Worm (Caenorhabditis elegans) whole organism, L3 larva: Measurements from ENCODE around the gene str-64.

Experiments
- ZK546.5 ChIP-seq: sonication (generic microtip); optimal IDR thresholded peaks from 2 replicates; lab custom pipeline; 2017; ENCODE audit warnings: missing biosample characterization, missing genetic modification characterization
- aly-2 ChIP-seq: fragments of 150-350 bp; optimal IDR thresholded peaks from 2 replicates; lab custom pipeline; 2014; ENCODE audit warnings: missing biosample characterization, missing genetic modification characterization
- ceh-16 ChIP-seq: sonication (generic microtip); optimal IDR thresholded peaks from 2 replicates; lab custom pipeline; 2017; ENCODE audit warnings: missing biosample characterization, missing genetic modification characterization
- ceh-28 ChIP-seq: fragments of 150-350 bp; optimal IDR thresholded peaks from 2 replicates; lab custom pipeline; 2014; ENCODE audit warnings: missing biosample characterization, missing genetic modification reagents, missing genetic modification characterization
- ceh-82 ChIP-seq: fragments of 150-350 bp; optimal IDR thresholded peaks from 2 replicates; lab custom pipeline; 2014; ENCODE audit warnings: missing biosample characterization, missing genetic modification characterization
- ceh-9 ChIP-seq: sonication (generic microtip); optimal IDR thresholded peaks from 2 replicates; lab custom pipeline; 2018; ENCODE audit warnings: missing biosample characterization, missing genetic modification characterization
- daf-12 ChIP-seq: fragments of 150-350 bp; optimal IDR thresholded peaks from 2 replicates; lab custom pipeline; 2014; ENCODE audit warnings: missing biosample characterization, missing genetic modification reagents, missing genetic modification characterization
- egl-5 ChIP-seq: fragments of 150-350 bp; optimal IDR thresholded peaks from 2 replicates; lab custom pipeline; 2017; ENCODE audit warnings: missing biosample characterization, missing genetic modification reagents, missing genetic modification characterization, inconsistent platforms
- elt-1 ChIP-seq: fragments of 150-350 bp; optimal IDR thresholded peaks from 2 replicates; lab custom pipeline; 2014; ENCODE audit warnings: missing biosample characterization, missing genetic modification characterization
- elt-3 ChIP-seq, 3 experiments: fragments of 150-350 bp in 1 of 3; sonication (generic microtip) in 2 of 3; optimal IDR thresholded peaks; 2 replicates in 2 of 3; 4 replicates in 1 of 3; lab custom pipeline; 2014 to 2017; ENCODE audit warnings: missing biosample characterization in 3 of 3, missing genetic modification characterization in 3 of 3
- fos-1 ChIP-seq: fragments of 150-350 bp; optimal IDR thresholded peaks from 2 replicates; lab custom pipeline; 2014; ENCODE audit warnings: missing biosample characterization, missing genetic modification characterization
- hmg-11 ChIP-seq: sonication (generic microtip); optimal IDR thresholded peaks from 2 replicates; lab custom pipeline; 2016; ENCODE audit warnings: missing genetic modification characterization, missing compliant biosample characterization
- jun-1 ChIP-seq: fragments of 150-350 bp; optimal IDR thresholded peaks from 2 replicates; lab custom pipeline; 2014; ENCODE audit warnings: missing biosample characterization, missing genetic modification reagents, missing genetic modification characterization
- lin-15B ChIP-seq: fragments of 150-350 bp; optimal IDR thresholded peaks from 2 replicates; lab custom pipeline; 2014; ENCODE audit warnings: missing biosample characterization, missing genetic modification characterization
- lin-39 ChIP-seq: fragments of 150-350 bp; optimal IDR thresholded peaks from 2 replicates; lab custom pipeline; 2018; ENCODE audit warnings: missing biosample characterization, missing genetic modification reagents, missing genetic modification characterization
- lsy-12 ChIP-seq: sonication (generic microtip); optimal IDR thresholded peaks from 2 replicates; lab custom pipeline; 2016; ENCODE audit warnings: mild to moderate bottlenecking, missing genetic modification characterization, missing compliant biosample characterization
- mdl-1 ChIP-seq: fragments of 150-350 bp; optimal IDR thresholded peaks from 2 replicates; lab custom pipeline; 2014; ENCODE audit warnings: missing biosample characterization, missing genetic modification characterization
- mml-1 ChIP-seq: fragments of 150-350 bp; sonication (generic microtip); optimal IDR thresholded peaks from 3 replicates; lab custom pipeline; 2014; ENCODE audit warnings: missing biosample characterization, missing genetic modification characterization
- nfya-1 ChIP-seq: sonication (generic microtip); optimal IDR thresholded peaks from 2 replicates; lab custom pipeline; 2017; ENCODE audit warnings: missing genetic modification characterization, mild to moderate bottlenecking, missing compliant biosample characterization, antibody characterized with exemption, moderate library complexity; ENCODE audit not compliant: insufficient read depth
- nhr-11 ChIP-seq: fragments of 150-350 bp; optimal IDR thresholded peaks from 2 replicates; lab custom pipeline; 2014; ENCODE audit warnings: missing biosample characterization, missing genetic modification characterization
- nhr-12 ChIP-seq: fragments of 150-350 bp; optimal IDR thresholded peaks from 2 replicates; lab custom pipeline; 2014; ENCODE audit warnings: missing biosample characterization, missing genetic modification characterization
- nhr-25 ChIP-seq: sonication (generic microtip); optimal IDR thresholded peaks from 2 replicates; lab custom pipeline; 2017; ENCODE audit warnings: missing biosample characterization, missing genetic modification characterization
- nhr-28 ChIP-seq: fragments of 150-350 bp; optimal IDR thresholded peaks from 2 replicates; lab custom pipeline; 2014; ENCODE audit warnings: missing biosample characterization, missing genetic modification characterization
- nhr-43 ChIP-seq: sonication (generic microtip); optimal IDR thresholded peaks from 2 replicates; lab custom pipeline; 2016; ENCODE audit warnings: mild to moderate bottlenecking, missing genetic modification characterization, missing compliant biosample characterization; ENCODE audit not compliant: poor library complexity, severe bottlenecking
- nhr-77 ChIP-seq: fragments of 150-350 bp; optimal IDR thresholded peaks from 2 replicates; lab custom pipeline; 2014; ENCODE audit warnings: missing biosample characterization, missing genetic modification characterization
- pha-4 ChIP-seq: fragments of 150-350 bp; optimal IDR thresholded peaks from 2 replicates; lab custom pipeline; 2014; ENCODE audit warnings: missing biosample characterization, missing genetic modification reagents, missing genetic modification characterization
- pqm-1 ChIP-seq: fragments of 150-350 bp; optimal IDR thresholded peaks from 2 replicates; lab custom pipeline; 2017; ENCODE audit warnings: missing biosample characterization, missing genetic modification characterization, inconsistent platforms
- skn-1 ChIP-seq: fragments of 150-350 bp; optimal IDR thresholded peaks from 2 replicates; lab custom pipeline; 2014; ENCODE audit warnings: missing biosample characterization, missing genetic modification characterization
- snpc-4 ChIP-seq: fragments of 150-350 bp; optimal IDR thresholded peaks from 2 replicates; lab custom pipeline; 2014; ENCODE audit warnings: missing biosample characterization, missing genetic modification characterization
- tbx-2 ChIP-seq: sonication (generic microtip); optimal IDR thresholded peaks from 2 replicates; lab custom pipeline; 2016; ENCODE audit warnings: mild to moderate bottlenecking, missing genetic modification characterization, missing compliant biosample characterization
- unc-39 ChIP-seq: sonication (generic microtip); optimal IDR thresholded peaks from 4 replicates; lab custom pipeline; 2017; ENCODE audit warnings: missing biosample characterization, missing genetic modification characterization
- unc-62 ChIP-seq: fragments of 150-350 bp; sonication (generic microtip); optimal IDR thresholded peaks from 4 replicates; lab custom pipeline; 2014; ENCODE audit warnings: missing biosample characterization, missing genetic modification reagents, missing genetic modification characterization
- zag-1 ChIP-seq: fragments of 150-350 bp; optimal IDR thresholded peaks from 2 replicates; lab custom pipeline; 2014; ENCODE audit warnings: missing biosample characterization, missing genetic modification characterization
- ztf-11 ChIP-seq: fragments of 150-350 bp; optimal IDR thresholded peaks from 2 replicates; lab custom pipeline; 2014; ENCODE audit warnings: missing biosample characterization, missing genetic modification characterization
- ztf-4 ChIP-seq: fragments of 150-350 bp; optimal IDR thresholded peaks from 2 replicates; lab custom pipeline; 2014; ENCODE audit warnings: missing biosample characterization, missing genetic modification characterization

Gene str-64

ce11 chrV:3315308-3315707 lies 32.3 kb downstream of the str-64 start, which contains the start of gene arrd-19 (continued):
- TF ChIP-seq ceh-28 (tag; lab: Kevin White, UChicago) (peak; percentile 52), jun-1 (tag; lab: Kevin White, UChicago) (peak; percentile 13), elt-1 (tag; lab: Kevin White, UChicago) (no peak), nhr-28 (tag; lab: Kevin White, UChicago) (no peak), daf-12 (tag; lab: Kevin White, UChicago) (no peak), fos-1 (tag; lab: Kevin White, UChicago) (no peak), nhr-12 (tag; lab: Kevin White, UChicago) (no peak), zag-1 (no peak), nhr-25 (tag; lab: Kevin White, UChicago) (peak; percentile 92), tbx-2 (tag; lab: Kevin White, UChicago) (peak; percentile 38), aly-2 (tag; lab: Kevin White, UChicago) (no peak), hmg-11 (tag; lab: Kevin White, UChicago) (peak; percentile 84)

ce11 chrV:3316108-3316507 lies 33.1 kb downstream of the str-64 start, which contains the start of gene F35F10.1:
F35F10.1 (plus strand) TSS chrV:3316307.
- TF ChIP-seq ceh-9 (tag; lab: Kevin White, UChicago), result no peak
- no peak for TF ChIP-seq nhr-11
- no peak for TF ChIP-seq snpc-4 (tag; lab: Kevin White, UChicago)
- TF ChIP-seq ztf-11 (tag; lab: Kevin White, UChicago), result no peak
- no peak for TF ChIP-seq lsy-12
- no peak for TF ChIP-seq elt-3 (tag; optimal IDR thresholded peaks at IDR 0.05; lab: Kevin White, UChicago)
- TF ChIP-seq jun-1 (tag; lab: Kevin White, UChicago), result no peak
- no peak for TF ChIP-seq nfya-1 (tag; lab: Kevin White, UChicago)
- TF ChIP-seq nhr-43 (tag; lab: Kevin White, UChicago), result no peak
- TF ChIP-seq lin-39 (tag; lab: Kevin White, UChicago), result no peak
- TF ChIP-seq elt-1 (tag; lab: Kevin White, UChicago), result no peak
- TF ChIP-seq mdl-1 (tag; lab: Kevin White, UChicago), result no peak
- TF ChIP-seq ceh-16 (tag; lab: Kevin White, UChicago), result no peak

DNA sequence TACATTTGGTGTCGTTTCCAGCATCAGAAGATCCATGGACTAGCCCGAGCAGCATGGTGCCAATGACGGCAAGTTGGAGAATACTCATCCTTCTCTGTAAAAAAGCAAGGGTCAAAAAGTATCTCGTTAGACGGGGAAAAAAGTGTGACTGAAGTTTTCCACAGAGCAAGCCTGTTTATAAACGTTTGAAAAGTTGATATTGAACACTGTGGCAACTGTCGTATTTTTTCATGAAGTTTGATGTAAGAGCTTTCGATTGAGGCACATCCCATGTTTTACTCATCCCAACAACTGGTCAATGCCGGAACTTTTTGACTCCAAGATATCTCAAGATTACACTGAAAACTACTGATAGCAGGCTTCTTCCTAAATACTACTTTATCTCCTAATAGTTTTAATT lies 35.9 kb downstream of the str-64 start, which contains the start of gene F35F10.13:
Gene F35F10.13, minus strand, starts transcription at position 101 of the 400 bp plus-strand sequence.
- TF ChIP-seq pha-4 (tag; lab: Kevin White, UChicago) (no peak), nfya-1 (tag; lab: Kevin White, UChicago) (no peak), lin-15B (no peak), ztf-4 (tag; lab: Kevin White, UChicago) (no peak)

DNA sequence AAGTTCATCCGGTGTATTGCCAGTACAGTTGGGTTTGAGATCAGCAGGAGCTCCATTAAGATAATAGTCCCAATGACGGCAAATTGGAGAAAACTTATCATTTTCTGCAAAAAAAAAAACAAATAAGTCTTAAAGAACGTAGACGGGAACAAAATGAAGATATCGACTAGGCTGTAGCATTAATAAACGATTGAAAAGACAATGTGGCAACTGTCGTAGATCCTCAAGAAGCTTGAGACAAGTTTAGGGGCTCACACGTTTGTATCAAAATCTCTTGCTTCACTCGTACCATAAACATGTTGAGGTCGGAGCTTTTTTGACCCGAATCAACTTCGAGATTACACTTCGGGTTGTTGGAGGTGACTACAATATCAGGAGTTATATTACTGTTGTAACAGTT lies 36.9 kb downstream of the str-64 start, which contains the start of gene F35F10.14:
Gene F35F10.14, minus strand, starts transcription at position 101 of the 400 bp plus-strand sequence.
- TF ChIP-seq ztf-11 (tag; lab: Kevin White, UChicago), result no peak
- no peak for TF ChIP-seq ZK546.5 (tag; lab: Kevin White, UChicago)
- no peak for TF ChIP-seq skn-1 (tag; lab: Kevin White, UChicago)
- TF ChIP-seq unc-62, result no peak
- TF ChIP-seq elt-1 (tag; lab: Kevin White, UChicago), result no peak
- no peak for TF ChIP-seq ceh-82 (tag; lab: Kevin White, UChicago)
- TF ChIP-seq tbx-2 (tag; lab: Kevin White, UChicago), result no peak
- no peak for TF ChIP-seq nhr-12 (tag; lab: Kevin White, UChicago)
- no peak for TF ChIP-seq lin-15B
- TF ChIP-seq elt-3 (tag; optimal IDR thresholded peaks at IDR 0.05; lab: Kevin White, UChicago), result no peak
- no peak for TF ChIP-seq nhr-77 (tag; lab: Kevin White, UChicago)
- no peak for TF ChIP-seq unc-39 (tag; lab: Kevin White, UChicago)
- TF ChIP-seq egl-5 (tag; lab: Kevin White, UChicago), result no peak
- no peak for TF ChIP-seq pqm-1 (tag; lab: Kevin White, UChicago)
- TF ChIP-seq mml-1 (tag; lab: Kevin White, UChicago), result no peak
- TF ChIP-seq, all 47 proteins: peak for 0
